Worm (Caenorhabditis elegans) whole organism, L2 larva: ENCODE data around the gene F38E1.6.

Experiments
- elt-1 ChIP-seq: fragments of 150-350 bp; optimal IDR thresholded peaks from 2 replicates; lab custom pipeline; 2014; ENCODE audit warnings: missing biosample characterization, missing genetic modification characterization
- elt-3 ChIP-seq: sonication (generic microtip); optimal IDR thresholded peaks from 2 replicates; lab custom pipeline; 2017; ENCODE audit warnings: missing biosample characterization, missing genetic modification characterization
- fos-1 ChIP-seq: fragments of 150-350 bp; optimal IDR thresholded peaks from 2 replicates; lab custom pipeline; 2014; ENCODE audit warnings: missing biosample characterization, missing genetic modification characterization
- lin-39 ChIP-seq: fragments of 150-350 bp; optimal IDR thresholded peaks from 2 replicates; lab custom pipeline; 2014; ENCODE audit warnings: missing biosample characterization, missing genetic modification reagents, missing genetic modification characterization
- nhr-11 ChIP-seq: fragments of 150-350 bp; optimal IDR thresholded peaks from 2 replicates; lab custom pipeline; 2014; ENCODE audit warnings: missing biosample characterization, missing genetic modification characterization

ce11 chrV:8334360-8334759, 25.5 kb upstream of the F38E1.6 start, which contains the start of gene tmd-2:
- TF ChIP-seq lin-39 (tag; lab: Kevin White, UChicago), result no peak
- TF ChIP-seq nhr-11, result no peak
- no peak for TF ChIP-seq elt-3 (tag; lab: Kevin White, UChicago)
- no peak for TF ChIP-seq elt-1 (tag; lab: Kevin White, UChicago)
- no peak for TF ChIP-seq fos-1 (tag; lab: Kevin White, UChicago)
